Worm (Caenorhabditis elegans): Measurements from ENCODE around the gene M110.3.

DNA sequence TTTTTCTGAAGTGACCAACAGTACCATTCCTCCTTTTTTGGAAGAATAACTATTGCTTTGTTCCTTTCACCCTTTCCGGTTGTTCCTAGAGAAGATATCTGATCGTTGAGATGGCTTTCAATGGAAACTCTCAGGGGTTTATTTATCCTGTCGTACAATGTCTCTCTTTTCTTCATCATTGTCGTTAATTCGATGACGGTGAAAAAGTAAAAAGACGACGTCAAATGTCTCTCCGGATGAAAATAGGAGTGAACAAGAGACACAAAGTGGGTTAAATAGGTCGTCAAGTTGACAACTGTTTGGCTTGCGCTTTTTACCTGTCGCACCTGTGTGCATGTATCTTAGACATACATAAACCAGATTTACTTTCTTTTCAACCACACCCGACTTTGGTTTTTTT lies 22.5 kb downstream of the M110.3 start:
- TF ChIP-seq pha-4 (tag; optimal IDR thresholded peaks at IDR 0.05) (no peak), snpc-4 (tag; optimal IDR thresholded peaks at IDR 0.05) (no peak), nhr-76 (tag; optimal IDR thresholded peaks at IDR 0.05) (no peak), elt-3 (tag; optimal IDR thresholded peaks at IDR 0.05) (no peak)
